Worm (Caenorhabditis elegans): Measurements from ENCODE around the gene T25E12.16.

T25E12.16 gene

DNA sequence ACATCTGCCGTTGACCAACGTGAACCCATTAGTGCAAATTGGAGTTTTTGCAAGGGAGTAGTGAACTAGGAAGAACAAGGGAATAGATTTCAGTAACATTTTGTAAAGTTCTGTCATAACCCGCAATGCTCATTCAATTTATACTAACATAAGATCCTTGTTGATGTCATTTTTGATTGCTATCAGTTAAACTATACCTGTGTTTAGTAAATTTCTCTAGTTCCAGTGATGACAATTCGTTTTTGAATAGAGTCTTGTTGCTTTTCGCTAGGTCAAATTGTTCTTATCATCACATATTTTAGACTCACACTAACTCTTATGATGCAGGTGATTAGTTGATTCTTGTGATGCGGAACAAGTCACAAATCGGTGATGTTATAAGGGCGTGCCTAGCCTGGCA is 27.0 kb downstream of the T25E12.16 start, which contains the start of gene clec-9:
Gene clec-9 (minus strand): TSS at position 101 of the 400 bp plus-strand sequence.
- no peak for TF ChIP-seq ceh-16 (tag; optimal IDR thresholded peaks at IDR 0.05)
- TF ChIP-seq nhr-11 (tag; optimal IDR thresholded peaks at IDR 0.05), result no peak
- no peak for TF ChIP-seq ztf-11 (tag; optimal IDR thresholded peaks at IDR 0.05)
- no peak for TF ChIP-seq ceh-82 (tag; optimal IDR thresholded peaks at IDR 0.05)
- TF ChIP-seq mab-5 (tag; optimal IDR thresholded peaks at IDR 0.05), result no peak
- no peak for TF ChIP-seq nhr-12 (tag; optimal IDR thresholded peaks at IDR 0.05)
- TF ChIP-seq nhr-6 (tag; optimal IDR thresholded peaks at IDR 0.05), result no peak
- no peak for TF ChIP-seq gmeb-1 (tag; optimal IDR thresholded peaks at IDR 0.05)
- TF ChIP-seq nhr-237 (tag; optimal IDR thresholded peaks at IDR 0.05), result no peak
- TF ChIP-seq nhr-10 (tag; optimal IDR thresholded peaks at IDR 0.05), result no peak

DNA sequence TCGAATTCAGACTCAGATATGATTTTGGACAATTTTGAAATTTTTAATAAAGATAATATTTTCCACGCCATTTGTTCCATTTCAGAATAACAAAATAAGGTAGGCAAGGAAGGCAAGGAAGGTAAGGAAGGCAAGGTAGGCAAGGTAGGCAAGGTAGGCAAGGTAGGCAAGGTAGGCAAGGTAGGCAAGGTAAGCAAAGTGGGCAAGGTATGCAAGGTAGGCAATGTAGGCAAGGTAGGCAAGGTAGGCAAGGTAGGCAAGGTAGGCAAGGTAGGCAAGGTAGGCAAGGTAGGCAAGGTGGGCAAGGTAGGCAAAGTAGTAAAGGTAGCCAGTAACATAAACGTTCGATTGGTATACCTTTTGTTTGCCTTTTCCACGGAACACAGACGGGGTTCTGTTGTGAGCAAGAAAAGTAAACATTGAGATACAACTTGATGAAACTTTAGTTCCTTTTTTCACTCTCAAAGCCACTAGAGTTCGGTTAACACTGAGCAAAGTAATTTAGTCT is 33.8 kb downstream of the T25E12.16 start, which contains the start of gene Y70C5C.1:
Gene Y70C5C.1 (plus strand): TSS at position 458 of the 508 bp plus-strand sequence.
- TF ChIP-seq nhr-12 (tag; optimal IDR thresholded peaks at IDR 0.05) (no peak), nhr-25 (tag; optimal IDR thresholded peaks at IDR 0.05) (no peak), elt-3 (tag; optimal IDR thresholded peaks at IDR 0.05) (no peak), nhr-10 (tag; optimal IDR thresholded peaks at IDR 0.05) (no peak), egl-27 (tag; optimal IDR thresholded peaks at IDR 0.05) (no peak), unc-62 (GFP tag; optimal IDR thresholded peaks at IDR 0.05) (no peak), ztf-4 (tag; optimal IDR thresholded peaks at IDR 0.05) (no peak)

DNA sequence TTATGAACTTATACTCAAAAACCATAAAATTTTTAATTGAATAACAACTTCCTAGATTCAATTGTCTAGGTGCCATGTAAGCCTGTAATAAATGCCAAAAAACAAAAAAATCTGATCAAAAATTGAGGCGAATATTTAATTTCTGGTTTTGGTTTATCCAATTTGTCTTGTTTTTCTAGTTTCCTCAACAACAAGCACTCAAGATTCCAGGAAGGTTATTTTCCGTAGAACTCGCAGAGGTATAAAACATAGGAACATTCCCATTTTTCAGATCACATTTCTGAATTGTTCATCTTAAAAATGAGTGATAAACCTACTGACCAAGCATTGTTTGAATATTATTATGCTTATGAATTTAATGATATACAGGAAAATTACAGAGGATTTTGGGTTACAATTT is 36.4 kb downstream of the T25E12.16 start, which contains the start of gene srw-41:
Gene srw-41 (plus strand): TSS at position 301 of the 400 bp plus-strand sequence.
- TF ChIP-seq nhr-237 (tag; optimal IDR thresholded peaks at IDR 0.05), result no peak
- TF ChIP-seq nhr-10 (tag; optimal IDR thresholded peaks at IDR 0.05), result no peak
- TF ChIP-seq zag-1 (tag; optimal IDR thresholded peaks at IDR 0.05), result no peak
- no peak for TF ChIP-seq nhr-25 (tag; optimal IDR thresholded peaks at IDR 0.05)
- no peak for TF ChIP-seq aly-2 (tag; optimal IDR thresholded peaks at IDR 0.05)
- no peak for TF ChIP-seq nhr-77 (tag; optimal IDR thresholded peaks at IDR 0.05)
- no peak for TF ChIP-seq unc-55 (GFP tag; optimal IDR thresholded peaks at IDR 0.05)
- no peak for TF ChIP-seq F13H6.1 (tag; optimal IDR thresholded peaks at IDR 0.05)
- no peak for TF ChIP-seq unc-39 (tag; optimal IDR thresholded peaks at IDR 0.05)
- TF ChIP-seq lin-11 (tag; optimal IDR thresholded peaks at IDR 0.05), result no peak
- no peak for TF ChIP-seq fos-1 (tag; optimal IDR thresholded peaks at IDR 0.05)
- TF ChIP-seq mdl-1 (tag; optimal IDR thresholded peaks at IDR 0.05), result no peak
- TF ChIP-seq dmd-4 (tag; optimal IDR thresholded peaks at IDR 0.05), result no peak
- TF ChIP-seq mbf-1 (tag; optimal IDR thresholded peaks at IDR 0.05), result no peak
- no peak for TF ChIP-seq lin-39 (tag; optimal IDR thresholded peaks at IDR 0.05)
- no peak for TF ChIP-seq R02D3.7 (tag; optimal IDR thresholded peaks at IDR 0.05)
- no peak for TF ChIP-seq egl-27 (tag; optimal IDR thresholded peaks at IDR 0.05)
- TF ChIP-seq unc-62 (GFP tag; optimal IDR thresholded peaks at IDR 0.05), result no peak
- TF ChIP-seq elt-1 (tag; optimal IDR thresholded peaks at IDR 0.05), result no peak

DNA sequence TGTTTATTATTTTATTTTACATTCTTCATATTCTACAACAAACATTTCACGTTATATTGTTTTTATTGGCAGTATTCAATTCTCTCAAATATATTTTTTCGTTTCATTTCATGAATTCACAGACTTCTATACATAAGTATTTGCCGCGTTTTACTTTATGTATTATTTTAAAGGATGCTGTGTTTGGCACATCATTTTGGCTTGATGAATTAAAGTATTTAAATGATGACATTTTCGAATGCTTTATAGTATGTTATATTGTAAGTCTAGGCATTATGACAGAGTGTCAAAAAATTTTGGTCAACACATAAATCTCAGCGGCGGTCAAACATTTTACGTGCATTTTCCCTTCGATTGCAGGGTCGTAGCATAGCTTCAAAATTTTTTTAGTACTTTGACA is 38.1 kb downstream of the T25E12.16 start:
- no peak for TF ChIP-seq ama-1 (optimal IDR thresholded peaks at IDR 0.05)
- no peak for TF ChIP-seq nhr-237 (tag; optimal IDR thresholded peaks at IDR 0.05)
- TF ChIP-seq nhr-25 (tag; optimal IDR thresholded peaks at IDR 0.05), result no peak
- TF ChIP-seq ztf-4 (tag; optimal IDR thresholded peaks at IDR 0.05), result no peak
- no peak for TF ChIP-seq nhr-129 (tag; optimal IDR thresholded peaks at IDR 0.05)
- no peak for TF ChIP-seq lsy-2 (tag; optimal IDR thresholded peaks at IDR 0.05)
- TF ChIP-seq zag-1 (tag; optimal IDR thresholded peaks at IDR 0.05), result no peak
- no peak for TF ChIP-seq nhr-21 (tag; optimal IDR thresholded peaks at IDR 0.05)
- no peak for TF ChIP-seq sem-4 (tag; optimal IDR thresholded peaks at IDR 0.05)
- TF ChIP-seq dmd-4 (tag; optimal IDR thresholded peaks at IDR 0.05), result no peak
- TF ChIP-seq nhr-77 (tag; optimal IDR thresholded peaks at IDR 0.05), result no peak
- TF ChIP-seq unc-55 (GFP tag; optimal IDR thresholded peaks at IDR 0.05), result no peak
- TF ChIP-seq alr-1 (tag; optimal IDR thresholded peaks at IDR 0.05), result no peak
- TF ChIP-seq mbf-1 (tag; optimal IDR thresholded peaks at IDR 0.05), result no peak
- TF ChIP-seq blmp-1 (tag; optimal IDR thresholded peaks at IDR 0.05; ENCODE audit: insufficient read depth), result no peak

DNA sequence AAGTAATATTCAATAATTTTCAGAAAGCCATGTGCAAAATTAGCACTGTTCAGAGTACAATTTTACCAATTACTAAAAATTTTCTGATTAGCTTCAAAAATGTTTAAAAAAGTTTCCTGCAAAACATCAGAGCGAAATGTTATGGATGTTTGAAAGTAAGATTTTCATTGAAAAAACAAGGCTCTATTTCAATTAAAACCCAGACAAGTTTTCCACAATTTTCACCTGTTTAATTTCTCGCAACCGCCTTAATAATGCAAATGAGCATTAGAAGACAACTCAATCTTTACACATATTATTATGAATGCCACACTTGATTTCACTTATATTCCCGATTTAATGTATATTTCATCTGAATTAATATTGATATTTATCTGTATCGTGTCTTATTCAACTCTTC is 39.0 kb downstream of the T25E12.16 start, which contains the start of gene srz-101:
Gene srz-101 (plus strand): TSS at position 301 of the 400 bp plus-strand sequence.
- TF ChIP-seq ceh-16 (tag; optimal IDR thresholded peaks at IDR 0.05) (no peak), skn-1 (tag; optimal IDR thresholded peaks at IDR 0.05) (no peak), mbf-1 (tag; optimal IDR thresholded peaks at IDR 0.05) (no peak), nhr-77 (tag; optimal IDR thresholded peaks at IDR 0.05) (no peak), unc-39 (tag; optimal IDR thresholded peaks at IDR 0.05) (no peak), nhr-10 (tag; optimal IDR thresholded peaks at IDR 0.05) (no peak), nhr-12 (tag; optimal IDR thresholded peaks at IDR 0.05) (no peak), ceh-82 (tag; optimal IDR thresholded peaks at IDR 0.05) (no peak), nhr-25 (tag; optimal IDR thresholded peaks at IDR 0.05) (no peak), gmeb-1 (tag; optimal IDR thresholded peaks at IDR 0.05) (no peak), Y55F3AM.14 (GFP tag; optimal IDR thresholded peaks at IDR 0.05) (no peak), fos-1 (tag; optimal IDR thresholded peaks at IDR 0.05) (no peak), ztf-4 (tag; optimal IDR thresholded peaks at IDR 0.05) (no peak), lin-13 (GFP tag; optimal IDR thresholded peaks at IDR 0.05) (no peak), elt-1 (tag; optimal IDR thresholded peaks at IDR 0.05) (no peak), sem-4 (tag; optimal IDR thresholded peaks at IDR 0.05) (no peak), mdl-1 (tag; optimal IDR thresholded peaks at IDR 0.05) (no peak), lin-39 (tag; optimal IDR thresholded peaks at IDR 0.05) (no peak), R02D3.7 (tag; optimal IDR thresholded peaks at IDR 0.05) (no peak), nhr-129 (tag; optimal IDR thresholded peaks at IDR 0.05) (no peak)

All from whole organism, L2 larva.